Fruit fly (Drosophila melanogaster): ENCODE measurements around the gene DCX-EMAP.

DCX-EMAP gene

dm6 chr3L:14977536-14978495, 74.2 kb downstream of the DCX-EMAP start (continued):
- TF ChIP-seq CG2116 (GFP tag; optimal IDR thresholded peaks at IDR 0.05): no peak
- no peak for TF ChIP-seq pho (GFP tag; optimal IDR thresholded peaks at IDR 0.05)
- peak; percentile 28 for TF ChIP-seq ftz-f1 (GFP tag; optimal IDR thresholded peaks at IDR 0.05)
- TF ChIP-seq CG8290 (GFP tag; optimal IDR thresholded peaks at IDR 0.05): peak; percentile 7
- peak in 1 of 2 experiments; percentile 56 for TF ChIP-seq CG8290 (tag; optimal IDR thresholded peaks at IDR 0.05)
- TF ChIP-seq CG6813 (GFP tag; optimal IDR thresholded peaks at IDR 0.05): peak; percentile 49
- no peak for TF ChIP-seq CG15011 (GFP tag; optimal IDR thresholded peaks at IDR 0.05)
- no peak for TF ChIP-seq Poxn (GFP tag; IDR thresholded peaks at IDR 0.05)
- TF ChIP-seq hth (optimal IDR thresholded peaks at IDR 0.05): no peak
- TF ChIP-seq Taf1 (GFP tag; IDR thresholded peaks at IDR 0.05): no peak
- TF ChIP-seq HLHmδ (GFP tag; optimal IDR thresholded peaks at IDR 0.05): peak; percentile 9
- TF ChIP-seq Bdp1 (GFP tag; optimal IDR thresholded peaks at IDR 0.05): no peak
- peak; percentile 42 for TF ChIP-seq psq (GFP tag; optimal IDR thresholded peaks at IDR 0.05)
- TF ChIP-seq bcd (GFP tag; optimal IDR thresholded peaks at IDR 0.05): no peak
- TF ChIP-seq luna (GFP tag; optimal IDR thresholded peaks at IDR 0.05): no peak
- no peak for TF ChIP-seq CG18011 (GFP tag; optimal IDR thresholded peaks at IDR 0.05)
- 0 out of 2 replicates have a peak, but pooled peaks have one; percentile 4 for TF ChIP-seq sim (GFP tag; IDR thresholded peaks at IDR 0.05)
- TF ChIP-seq Rx (GFP tag; IDR thresholded peaks at IDR 0.05): peak; percentile 47; the same call in 1 of the 2 replicates
- peak; percentile 11 for TF ChIP-seq CG10654 (GFP tag; optimal IDR thresholded peaks at IDR 0.05)
- TF ChIP-seq CG17361 (GFP tag; IDR thresholded peaks at IDR 0.05): peak; percentile 91
- TF ChIP-seq wek (GFP tag; optimal IDR thresholded peaks at IDR 0.05): peak; percentile 10
- no peak for TF ChIP-seq CG10321 (GFP tag; IDR thresholded peaks at IDR 0.05)
- no peak for TF ChIP-seq repo (GFP tag; optimal IDR thresholded peaks at IDR 0.05)
- TF ChIP-seq CG9437 (GFP tag; optimal IDR thresholded peaks at IDR 0.05): peak; percentile 71
- TF ChIP-seq gce (GFP tag; IDR thresholded peaks at IDR 0.05): 0 out of 3 replicates have a peak, but pooled peaks have one; percentile 25
- no peak for TF ChIP-seq CG11093 (GFP tag; IDR thresholded peaks at IDR 0.05)
- no peak for TF ChIP-seq Sry-β (GFP tag; optimal IDR thresholded peaks at IDR 0.05)
- TF ChIP-seq Hr3 (GFP tag; optimal IDR thresholded peaks at IDR 0.05): peak; percentile 64
- peak; percentile 54 for TF ChIP-seq sqz (GFP tag; optimal IDR thresholded peaks at IDR 0.05)
- no peak for TF ChIP-seq Dip3 (GFP tag; optimal IDR thresholded peaks at IDR 0.05)
- no peak for TF ChIP-seq slbo (GFP tag; IDR thresholded peaks at IDR 0.05)
- TF ChIP-seq gcm (GFP tag; optimal IDR thresholded peaks at IDR 0.05): peak; percentile 31
- peak; percentile 49 for TF ChIP-seq Ptx1 (GFP tag; IDR thresholded peaks at IDR 0.05)
- no peak for TF ChIP-seq tx (GFP tag; optimal IDR thresholded peaks at IDR 0.05)
- TF ChIP-seq CG15479 (GFP tag; optimal IDR thresholded peaks at IDR 0.05): peak; percentile 91
- TF ChIP-seq tin (GFP tag; optimal IDR thresholded peaks at IDR 0.05): peak; percentile 6
- no peak for TF ChIP-seq CG13624 (GFP tag; optimal IDR thresholded peaks at IDR 0.05)
- no peak for TF ChIP-seq br (optimal IDR thresholded peaks at IDR 0.05)
- no peak for TF ChIP-seq CG3407 (GFP tag; optimal IDR thresholded peaks at IDR 0.05)
- peak; percentile 36 for TF ChIP-seq CG30431 (GFP tag; optimal IDR thresholded peaks at IDR 0.05)
- no peak for TF ChIP-seq bowl (GFP tag; IDR thresholded peaks at IDR 0.05)
- peak; percentile 43 for TF ChIP-seq HLH3B (GFP tag; IDR thresholded peaks at IDR 0.05)
- peak; percentile 75 for TF ChIP-seq phol (tag; optimal IDR thresholded peaks at IDR 0.05)
- peak; percentile 21; the same call in 1 of the 2 replicates for TF ChIP-seq ttk (GFP tag; IDR thresholded peaks at IDR 0.05)
- peak; percentile 35 for TF ChIP-seq YL-1 (GFP tag; optimal IDR thresholded peaks at IDR 0.05)
- TF ChIP-seq Bteb2 (GFP tag; optimal IDR thresholded peaks at IDR 0.05): no peak
- peak; percentile 32 for TF ChIP-seq CG8281 (tag; optimal IDR thresholded peaks at IDR 0.05)
- peak; percentile 57 for TF ChIP-seq sug (tag; optimal IDR thresholded peaks at IDR 0.05)
- no peak; the same call in 1 of the 2 replicates for TF ChIP-seq ranshi (GFP tag; IDR thresholded peaks at IDR 0.05)
- TF ChIP-seq CG18619 (GFP tag; optimal IDR thresholded peaks at IDR 0.05): peak; percentile 53
